Worm (Caenorhabditis elegans): ENCODE data around the gene slc-5A12.

The slc-5A12 gene

ce11 chrIV:11961485-11962255 lies 24.5 kb downstream of the slc-5A12 start, which contains the start of gene ZK829.7 (continued):
- TF ChIP-seq Y56A3A.18 (GFP tag; IDR thresholded peaks at IDR 0.05) (0 out of 2 replicates have a peak, but pooled peaks have one; percentile 57), F49E8.2 (tag; optimal IDR thresholded peaks at IDR 0.05; ENCODE audit: insufficient read depth) (peak; percentile 30), ekl-4 (GFP tag; IDR thresholded peaks at IDR 0.05) (peak; percentile 38; the same call in 1 of the 2 replicates), tbp1 (GFP tag; optimal IDR thresholded peaks at IDR 0.05) (peak; percentile 39), attf-3 (GFP tag; conservative IDR thresholded peaks at IDR 0.05) (peak; percentile 54; the same call in 1 of the 2 replicates), ceh-40 (GFP tag; IDR thresholded peaks at IDR 0.05) (no peak), gei-17 (GFP tag; optimal IDR thresholded peaks at IDR 0.05) (no peak), chd-7 (tag; optimal IDR thresholded peaks at IDR 0.05) (no peak), C06A6.2 (GFP tag; conservative IDR thresholded peaks at IDR 0.05) (peak; percentile 31; the same call in 1 of the 2 replicates), B0035.1 (tag; optimal IDR thresholded peaks at IDR 0.05) (no peak), snpc-4 (GFP tag; optimal IDR thresholded peaks at IDR 0.05) (no peak), snpc-4 (tag; optimal IDR thresholded peaks at IDR 0.05) (peak; percentile 24 to 58 (median 40)), bed-1 (GFP tag; IDR thresholded peaks at IDR 0.05) (no peak), lin-26 (GFP tag; IDR thresholded peaks at IDR 0.05) (no peak), lir-1 (GFP tag; conservative IDR thresholded peaks at IDR 0.05) (0 out of 2 replicates have a peak, but pooled peaks have one; percentile 38), madf-6 (GFP tag; IDR thresholded peaks at IDR 0.05) (peak; percentile 83), athp-1 (tag; optimal IDR thresholded peaks at IDR 0.05) (peak; percentile 0), F23B12.7 (tag; optimal IDR thresholded peaks at IDR 0.05; ENCODE audit: insufficient read depth) (peak; percentile 18), B0336.3 (GFP tag; IDR thresholded peaks at IDR 0.05) (peak; percentile 50; the same call in 1 of the 2 replicates), dpl-1 (GFP tag; optimal IDR thresholded peaks at IDR 0.05) (peak; percentile 81), ccch-3 (GFP tag; optimal IDR thresholded peaks at IDR 0.05) (no peak), xnd-1 (tag; optimal IDR thresholded peaks at IDR 0.05) (peak; percentile 45)

ce11 chrIV:11965327-11965726 lies 28.1 kb downstream of the slc-5A12 start, which contains the start of gene srj-1:
srj-1 (minus strand) TSS chrIV:11965427.
- TF ChIP-seq ceh-40 (GFP tag; IDR thresholded peaks at IDR 0.05) = no peak
- no peak for TF ChIP-seq T07F8.4 (tag; optimal IDR thresholded peaks at IDR 0.05)
- no peak for TF ChIP-seq F22D6.2 (tag; optimal IDR thresholded peaks at IDR 0.05)
- no peak for TF ChIP-seq athp-1 (tag; optimal IDR thresholded peaks at IDR 0.05)
- no peak for TF ChIP-seq Y67H2A.10 (GFP tag; conservative IDR thresholded peaks at IDR 0.05)
- TF ChIP-seq ceh-79 (tag; optimal IDR thresholded peaks at IDR 0.05) = no peak
- no peak for TF ChIP-seq lag-1 (GFP tag; IDR thresholded peaks at IDR 0.05)
- no peak for TF ChIP-seq let-607 (tag; optimal IDR thresholded peaks at IDR 0.05)
- no peak for TF ChIP-seq B0019.2 (GFP tag; conservative IDR thresholded peaks at IDR 0.05)
- TF ChIP-seq snpc-4 (GFP tag; optimal IDR thresholded peaks at IDR 0.05) = no peak
- TF ChIP-seq snpc-4 (tag; optimal IDR thresholded peaks at IDR 0.05) = no peak
- TF ChIP-seq D2030.7 (GFP tag; IDR thresholded peaks at IDR 0.05) = no peak
- TF ChIP-seq Y56A3A.18 (GFP tag; IDR thresholded peaks at IDR 0.05) = no peak
- no peak for TF ChIP-seq nhr-27 (tag; optimal IDR thresholded peaks at IDR 0.05)

- 0 out of 2 replicates have a peak, but pooled peaks have one; percentile 34 for TF ChIP-seq cebp-2 (GFP tag; IDR thresholded peaks at IDR 0.05)
- 0 out of 2 replicates have a peak, but pooled peaks have one; percentile 31 for TF ChIP-seq hsf-1 (GFP tag; IDR thresholded peaks at IDR 0.05)
- TF ChIP-seq tbx-9 (tag; optimal IDR thresholded peaks at IDR 0.05; ENCODE audit: borderline replicate concordance) = no peak
- peak; percentile 96 for TF ChIP-seq aptf-2 (GFP tag; conservative IDR thresholded peaks at IDR 0.05)
These were observed 33.0 kb downstream of the slc-5A12 start, which contains the start of gene ZK829.9 for ce11 chrIV:11970171-11970570. ZK829.9 (plus strand) TSS chrIV:11970534.
